Fruit fly (Drosophila melanogaster) whole organism, embryonic: ENCODE data around the gene Upf1.
A peak's percentile ranks its signal among the peaks of the same experiment; 100 is the strongest.

Experiments
- Atf6 ChIP-seq: fragments of 200-800 bp; sonication (Bioruptor generic); IDR thresholded peaks from 2 replicates; pipeline ENCODE4 v1.3.6; 2022; ENCODE audit warnings: missing biosample characterization, missing genetic modification characterization
- Awh ChIP-seq: fragments of 200-800 bp; sonication (Bioruptor generic); IDR thresholded peaks from 2 replicates; pipeline ENCODE4, ENCODE4 v1.3.6; 2022; ENCODE audit warnings: missing biosample characterization, missing genetic modification characterization
- CG10147 ChIP-seq: fragments of 200-800 bp; sonication (Bioruptor generic); optimal IDR thresholded peaks from 2 replicates; lab custom pipeline; 2019; ENCODE audit warnings: missing biosample characterization, mild to moderate bottlenecking, missing genetic modification characterization, moderate library complexity
- CG10321 ChIP-seq: fragments of 200-800 bp; sonication (Bioruptor generic); IDR thresholded peaks from 2 replicates; pipeline ENCODE4 v1.3.6; 2022; ENCODE audit warnings: missing biosample characterization, missing genetic modification characterization
- CG10654 ChIP-seq: fragments of 200-800 bp; sonication (Bioruptor generic); optimal IDR thresholded peaks from 2 replicates; lab custom pipeline; 2016; ENCODE audit warnings: missing biosample characterization, missing genetic modification characterization
- CG11696 ChIP-seq: fragments of 200-800 bp; sonication (Bioruptor generic); IDR thresholded peaks from 2 replicates; pipeline ENCODE4 v1.3.6; 2022; ENCODE audit warnings: missing biosample characterization, missing genetic modification characterization
- CG12299 ChIP-seq: fragments of 200-800 bp; sonication (Bioruptor generic); optimal IDR thresholded peaks from 2 replicates; lab custom pipeline; 2018; ENCODE audit warnings: missing biosample characterization, mild to moderate bottlenecking, missing genetic modification characterization
- CG12769 ChIP-seq: fragments of 200-800 bp; sonication (Bioruptor generic); optimal IDR thresholded peaks from 2 replicates; lab custom pipeline; 2019; ENCODE audit warnings: missing biosample characterization, mild to moderate bottlenecking, missing genetic modification characterization, moderate library complexity
- CG12942 ChIP-seq: fragments of 200-800 bp; sonication (Bioruptor generic); optimal IDR thresholded peaks from 3 replicates; lab custom pipeline; 2016; ENCODE audit warnings: missing biosample characterization, missing genetic modification characterization
- CG15011 ChIP-seq: fragments of 200-800 bp; sonication (Bioruptor generic); optimal IDR thresholded peaks from 3 replicates; lab custom pipeline; 2018; ENCODE audit warnings: missing biosample characterization, mild to moderate bottlenecking, missing genetic modification characterization
- CG15696 ChIP-seq: fragments of 200-800 bp; sonication (Bioruptor generic); optimal IDR thresholded peaks from 2 replicates; lab custom pipeline; 2019; ENCODE audit warnings: missing biosample characterization, mild to moderate bottlenecking, missing genetic modification characterization, moderate library complexity
- CG1603 ChIP-seq: fragments of 200-800 bp; sonication (Bioruptor generic); optimal IDR thresholded peaks from 2 replicates; lab custom pipeline; 2019; ENCODE audit warnings: missing biosample characterization, mild to moderate bottlenecking, missing genetic modification characterization, moderate library complexity
- CG17802 ChIP-seq: fragments of 200-800 bp; sonication (Bioruptor generic); optimal IDR thresholded peaks from 2 replicates; lab custom pipeline; 2018; ENCODE audit warnings: missing biosample characterization, mild to moderate bottlenecking, missing genetic modification characterization, moderate library complexity
- CG18011 ChIP-seq: fragments of 200-800 bp; sonication (Bioruptor generic); optimal IDR thresholded peaks from 2 replicates; lab custom pipeline; 2017; ENCODE audit warnings: missing biosample characterization, missing genetic modification characterization, mild to moderate bottlenecking, moderate library complexity, missing genotype
- CG2129 ChIP-seq: fragments of 200-800 bp; sonication (Bioruptor generic); IDR thresholded peaks from 2 replicates; pipeline ENCODE4 v1.3.6; 2022; ENCODE audit warnings: missing biosample characterization, missing genetic modification characterization; ENCODE audit not compliant: partially characterized antibody
- CG2678 ChIP-seq: fragments of 200-800 bp; sonication (Bioruptor generic); optimal IDR thresholded peaks from 3 replicates; lab custom pipeline; 2019; ENCODE audit warnings: missing biosample characterization, mild to moderate bottlenecking, missing genetic modification characterization, moderate library complexity
- CG32532 ChIP-seq: fragments of 200-800 bp; sonication (Bioruptor generic); IDR thresholded peaks from 2 replicates; pipeline ENCODE4 v1.3.6; 2022; ENCODE audit warnings: missing biosample characterization, missing genetic modification characterization
- CG3995 ChIP-seq: fragments of 200-800 bp; sonication (Bioruptor generic); optimal IDR thresholded peaks from 3 replicates; lab custom pipeline; 2016; ENCODE audit warnings: missing biosample characterization, missing genetic modification characterization
- CG42726 ChIP-seq: fragments of 200-800 bp; sonication (Bioruptor generic); IDR thresholded peaks from 2 replicates; pipeline ENCODE4 v1.3.6; 2022; ENCODE audit warnings: missing biosample characterization, missing genetic modification characterization; ENCODE audit not compliant: partially characterized antibody
- CG7372 ChIP-seq: fragments of 200-800 bp; sonication (Bioruptor generic); IDR thresholded peaks from 2 replicates; pipeline ENCODE4 v1.3.6; 2022; ENCODE audit warnings: missing biosample characterization, missing genetic modification characterization
- CG8281 ChIP-seq: fragments of 200-800 bp; sonication (Bioruptor generic); optimal IDR thresholded peaks from 2 replicates; lab custom pipeline; 2018; ENCODE audit warnings: missing biosample characterization, mild to moderate bottlenecking, missing genetic modification characterization, moderate library complexity
- CoRest ChIP-seq: fragments of 200-800 bp; sonication (Bioruptor generic); optimal IDR thresholded peaks from 3 replicates; lab custom pipeline; 2018; ENCODE audit warnings: missing biosample characterization, mild to moderate bottlenecking, missing genetic modification characterization, moderate library complexity
- CrebB ChIP-seq: fragments of 200-800 bp; sonication (Bioruptor generic); optimal IDR thresholded peaks from 3 replicates; lab custom pipeline; 2018; ENCODE audit warnings: missing biosample characterization, mild to moderate bottlenecking, missing genetic modification characterization
- HLHmδ ChIP-seq: fragments of 200-800 bp; sonication (Bioruptor generic); optimal IDR thresholded peaks from 2 replicates; lab custom pipeline; 2018; ENCODE audit warnings: missing biosample characterization, mild to moderate bottlenecking, missing genetic modification characterization, moderate library complexity
- Hmr ChIP-seq: fragments of 200-800 bp; sonication (Bioruptor generic); optimal IDR thresholded peaks from 3 replicates; lab custom pipeline; 2017; ENCODE audit warnings: mild to moderate bottlenecking, missing biosample characterization, missing genetic modification reagents, missing genetic modification characterization
- Meics ChIP-seq: fragments of 200-800 bp; sonication (Bioruptor generic); optimal IDR thresholded peaks from 2 replicates; lab custom pipeline; 2017; ENCODE audit warnings: missing biosample characterization, mild to moderate bottlenecking, missing genetic modification characterization
- Neu2 ChIP-seq: fragments of 200-800 bp; sonication (Bioruptor generic); optimal IDR thresholded peaks from 3 replicates; lab custom pipeline; 2016; ENCODE audit warnings: missing biosample characterization, missing genetic modification characterization, borderline replicate concordance
- Optix ChIP-seq: fragments of 200-800 bp; sonication (Bioruptor generic); IDR thresholded peaks from 3 replicates; pipeline ENCODE4 v1.3.6; 2022; ENCODE audit warnings: missing biosample characterization, missing genetic modification characterization
- Ravus ChIP-seq: fragments of 200-800 bp; sonication (Bioruptor generic); IDR thresholded peaks from 2 replicates; pipeline ENCODE4 v1.3.6; 2022; ENCODE audit warnings: missing biosample characterization, missing genetic modification characterization
- Sin3A ChIP-seq: fragments of >200 bp; optimal IDR thresholded peaks from 2 replicates; lab custom pipeline; 2018
- Six4 ChIP-seq: fragments of 200-800 bp; sonication (Bioruptor generic); optimal IDR thresholded peaks from 2 replicates; lab custom pipeline; 2016; ENCODE audit warnings: missing biosample characterization, missing genetic modification characterization
- bsh ChIP-seq, 2 experiments: fragments of 200-800 bp; sonication (Bioruptor generic); optimal IDR thresholded peaks; 2 replicates each; lab custom pipeline; 2017 to 2018; ENCODE audit warnings: mild to moderate bottlenecking in 2 of 2, missing biosample characterization in 2 of 2, missing genetic modification characterization in 2 of 2, moderate library complexity in 1 of 2
- cad ChIP-seq: fragments of >200 bp; optimal IDR thresholded peaks from 2 replicates; lab custom pipeline; 2017; ENCODE audit warnings: missing biosample characterization, missing genetic modification characterization
- cas ChIP-seq: fragments of 200-800 bp; sonication (Bioruptor generic); IDR thresholded peaks from 2 replicates; pipeline ENCODE4 v1.3.6; 2022; ENCODE audit warnings: missing biosample characterization, missing genetic modification characterization
- caup ChIP-seq: fragments of 200-800 bp; sonication (Bioruptor generic); optimal IDR thresholded peaks from 3 replicates; lab custom pipeline; 2017; ENCODE audit warnings: missing biosample characterization, mild to moderate bottlenecking, missing genetic modification characterization, moderate library complexity; ENCODE audit not compliant: severe bottlenecking
- chinmo ChIP-seq: fragments of 200-800 bp; sonication (Bioruptor generic); IDR thresholded peaks from 4 replicates; pipeline ENCODE4 v1.3.6; 2022; ENCODE audit warnings: missing biosample characterization, missing genetic modification characterization; ENCODE audit not compliant: partially characterized antibody
- dysf ChIP-seq: fragments of 200-800 bp; sonication (Bioruptor generic); IDR thresholded peaks from 3 replicates; pipeline ENCODE4 v1.3.6; 2022; ENCODE audit warnings: missing biosample characterization, missing genetic modification characterization
- exex ChIP-seq: fragments of 200-800 bp; sonication (Bioruptor generic); optimal IDR thresholded peaks from 4 replicates; lab custom pipeline; 2018; ENCODE audit warnings: missing biosample characterization, mild to moderate bottlenecking, missing genetic modification characterization, moderate library complexity
- fu2 ChIP-seq: fragments of 200-800 bp; sonication (Bioruptor generic); optimal IDR thresholded peaks from 2 replicates; lab custom pipeline; 2016; ENCODE audit warnings: missing biosample characterization, missing genetic modification characterization
- gce ChIP-seq: fragments of 200-800 bp; sonication (Bioruptor generic); IDR thresholded peaks from 3 replicates; pipeline ENCODE4 v1.3.6; 2022; ENCODE audit warnings: missing biosample characterization, missing genetic modification characterization
- gsb-n ChIP-seq: fragments of 200-800 bp; sonication (Bioruptor generic); optimal IDR thresholded peaks from 3 replicates; lab custom pipeline; 2018; ENCODE audit warnings: missing biosample characterization, mild to moderate bottlenecking, missing genetic modification characterization
- hth ChIP-seq: fragments of >200 bp; optimal IDR thresholded peaks from 2 replicates; lab custom pipeline; 2017; ENCODE audit warnings: inconsistent platforms
- ind ChIP-seq: fragments of 200-800 bp; sonication (Bioruptor generic); optimal IDR thresholded peaks from 3 replicates; lab custom pipeline; 2016; ENCODE audit warnings: missing biosample characterization, missing genetic modification characterization
- pfk ChIP-seq: fragments of 200-800 bp; sonication (Bioruptor generic); optimal IDR thresholded peaks from 2 replicates; lab custom pipeline; 2018; ENCODE audit warnings: missing biosample characterization, mild to moderate bottlenecking, missing genetic modification characterization, moderate library complexity
- pum ChIP-seq: fragments of 200-800 bp; sonication (Bioruptor generic); optimal IDR thresholded peaks from 2 replicates; lab custom pipeline; 2016; ENCODE audit warnings: missing biosample characterization, missing genetic modification characterization
- pzg ChIP-seq: fragments of 200-800 bp; sonication (Bioruptor generic); optimal IDR thresholded peaks from 3 replicates; lab custom pipeline; 2018; ENCODE audit warnings: missing biosample characterization, mild to moderate bottlenecking, missing genetic modification characterization, moderate library complexity
- ranshi ChIP-seq: fragments of 200-800 bp; sonication (Bioruptor generic); IDR thresholded peaks from 2 replicates; pipeline ENCODE4 v1.3.6; 2022; ENCODE audit warnings: missing biosample characterization, missing genetic modification characterization
- slbo ChIP-seq: fragments of 200-800 bp; sonication (Bioruptor generic); IDR thresholded peaks from 2 replicates; pipeline ENCODE4 v1.3.6; 2022; ENCODE audit warnings: missing biosample characterization, missing genetic modification characterization
- tup ChIP-seq: fragments of 200-800 bp; sonication (Bioruptor generic); optimal IDR thresholded peaks from 2 replicates; lab custom pipeline; 2016; ENCODE audit warnings: missing biosample characterization, mild to moderate bottlenecking, missing genetic modification characterization, moderate library complexity
- wek ChIP-seq: fragments of 200-800 bp; sonication (Bioruptor generic); optimal IDR thresholded peaks from 3 replicates; lab custom pipeline; 2018; ENCODE audit warnings: missing biosample characterization, mild to moderate bottlenecking, missing genetic modification characterization, moderate library complexity
- yki ChIP-seq: fragments of >200 bp; optimal IDR thresholded peaks from 3 replicates; lab custom pipeline; 2018

Upf1 gene

DNA sequence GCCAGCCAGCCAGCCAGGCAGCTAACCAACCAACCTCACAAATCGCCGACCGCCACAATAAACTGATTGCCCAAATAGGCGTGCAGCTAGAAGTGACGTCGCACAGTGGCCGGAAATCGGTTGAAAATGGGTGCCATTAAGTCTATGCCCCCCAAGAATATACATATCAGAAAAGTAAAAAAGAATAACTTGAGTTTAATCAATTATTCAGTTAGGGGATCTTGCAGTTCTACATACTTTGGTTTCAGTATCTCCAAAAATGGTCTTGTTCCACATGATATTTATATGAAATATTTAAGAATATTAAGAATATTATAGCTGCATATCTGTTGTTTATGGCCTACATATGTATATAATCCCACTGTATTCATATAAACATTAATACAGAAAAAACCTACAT, 19.8 kb downstream of the Upf1 start (continued):
- TF ChIP-seq Ravus (GFP tag; lab: Robert Waterston, UW): no peak
- no peak for TF ChIP-seq cas (GFP tag; lab: Robert Waterston, UW)
- TF ChIP-seq fu2 (GFP tag; lab: Kevin White, UChicago): no peak
- no peak for TF ChIP-seq CG2129 (GFP tag; lab: Robert Waterston, UW)
- TF ChIP-seq hth (lab: Kevin White, UChicago): no peak
- peak; percentile 54 for TF ChIP-seq CoRest (tag; lab: Kevin White, UChicago)
- TF ChIP-seq CG7372 (GFP tag; lab: Robert Waterston, UW): no peak
- TF ChIP-seq gce: no peak
- TF ChIP-seq CrebB (tag; lab: Kevin White, UChicago): no peak
- TF ChIP-seq Awh: 0 out of 2 replicates have a peak, but pooled peaks have one; percentile 16
- no peak for TF ChIP-seq pum (GFP tag; lab: Kevin White, UChicago)
- TF ChIP-seq CG8281 (tag; lab: Kevin White, UChicago): no peak
- TF ChIP-seq Sin3A: no peak
- TF ChIP-seq Neu2: no peak
- peak; percentile 26 for TF ChIP-seq exex (tag; lab: Kevin White, UChicago)
- TF ChIP-seq ranshi (GFP tag; lab: Robert Waterston, UW): peak; percentile 41; the same call in 1 of the 2 replicates
- TF ChIP-seq slbo (GFP tag; lab: Robert Waterston, UW): peak; percentile 60
- TF ChIP-seq caup (GFP tag; lab: Kevin White, UChicago): peak; percentile 31
- no peak for TF ChIP-seq gsb-n (tag; lab: Kevin White, UChicago)
- TF ChIP-seq HLHmδ (GFP tag; lab: Kevin White, UChicago): no peak
- TF ChIP-seq CG18011: peak; percentile 6
- TF ChIP-seq pfk (GFP tag; lab: Kevin White, UChicago): no peak
- peak; percentile 29 for TF ChIP-seq ind (GFP tag; lab: Kevin White, UChicago)
- no peak for TF ChIP-seq pzg (GFP tag; lab: Kevin White, UChicago)
- no peak for TF ChIP-seq chinmo
- TF ChIP-seq tup (GFP tag; lab: Kevin White, UChicago): no peak
- TF ChIP-seq Six4 (GFP tag; lab: Kevin White, UChicago): no peak
- peak; percentile 60; the same call in 2 of the 3 replicates for TF ChIP-seq dysf (GFP tag; lab: Robert Waterston, UW)
- TF ChIP-seq Hmr (GFP tag; lab: Kevin White, UChicago): peak; percentile 49
- no peak for TF ChIP-seq CG15011 (GFP tag; lab: Kevin White, UChicago)
- no peak for TF ChIP-seq yki (lab: Kevin White, UChicago)
- TF ChIP-seq CG10654: no peak
- TF ChIP-seq CG12299 (tag; lab: Kevin White, UChicago): no peak
- TF ChIP-seq CG42726 (GFP tag; lab: Robert Waterston, UW): no peak
- peak; percentile 62 for TF ChIP-seq Meics (GFP tag; lab: Kevin White, UChicago)
- peak; percentile 70 for TF ChIP-seq CG2678 (tag; lab: Kevin White, UChicago)
- no peak for TF ChIP-seq CG12769
- no peak for TF ChIP-seq CG10321 (GFP tag; lab: Robert Waterston, UW)
- TF ChIP-seq CG32532 (GFP tag; lab: Robert Waterston, UW): peak; percentile 49; the same call in 1 of the 2 replicates
- no peak for TF ChIP-seq CG17802 (tag; lab: Kevin White, UChicago)
- no peak for TF ChIP-seq wek
- no peak for TF ChIP-seq cad (GFP tag; lab: Kevin White, UChicago)
- no peak for TF ChIP-seq Optix (GFP tag; lab: Robert Waterston, UW)
- no peak for TF ChIP-seq CG11696 (GFP tag; lab: Robert Waterston, UW)
- TF ChIP-seq CG15696 (tag; lab: Kevin White, UChicago): no peak
- peak; percentile 59; the same call in 1 of the 2 replicates for TF ChIP-seq Atf6
- no peak for TF ChIP-seq CG1603 (tag; lab: Kevin White, UChicago)
- no peak for TF ChIP-seq CG12942 (GFP tag; lab: Kevin White, UChicago)
- no peak for TF ChIP-seq CG10147 (GFP tag; lab: Kevin White, UChicago)
- peak in 1 of 2 experiments; percentile 31 for TF ChIP-seq bsh (GFP tag; optimal IDR thresholded peaks at IDR 0.05; lab: Kevin White, UChicago)
- no peak for TF ChIP-seq CG3995 (GFP tag; lab: Kevin White, UChicago)
